Worm (Caenorhabditis elegans) whole organism, mixed stage, embryonic: ENCODE data around the gene F25D1.5.

ENCODE experiments used
- M03D4.4 ChIP-seq: sonication (generic microtip); optimal IDR thresholded peaks from 2 replicates; lab custom pipeline; 2017; ENCODE audit warnings: mild to moderate bottlenecking, missing genetic modification characterization, missing compliant biosample characterization
- bed-3 ChIP-seq: fragments of 200-800 bp; sonication (Bioruptor generic); optimal IDR thresholded peaks from 3 replicates; lab custom pipeline; 2018; ENCODE audit warnings: mild to moderate bottlenecking, missing genetic modification characterization, moderate library complexity, missing compliant biosample characterization
- blmp-1 ChIP-seq: fragments of 150-350 bp; optimal IDR thresholded peaks from 2 replicates; lab custom pipeline; 2014; ENCODE audit warnings: missing biosample characterization, missing genetic modification characterization
- ceh-39 ChIP-seq: fragments of 150-350 bp; optimal IDR thresholded peaks from 2 replicates; lab custom pipeline; 2014; ENCODE audit warnings: missing biosample characterization, missing genetic modification characterization
- ceh-43 ChIP-seq: fragments of 200-800 bp; sonication (Bioruptor generic); optimal IDR thresholded peaks from 2 replicates; lab custom pipeline; 2018; ENCODE audit warnings: mild to moderate bottlenecking, missing genetic modification characterization, moderate library complexity, missing compliant biosample characterization
- ceh-83 ChIP-seq: fragments of 200-800 bp; sonication (Bioruptor generic); optimal IDR thresholded peaks from 2 replicates; lab custom pipeline; 2018; ENCODE audit warnings: mild to moderate bottlenecking, missing genetic modification characterization, missing compliant biosample characterization
- ces-1 ChIP-seq: fragments of 150-350 bp; optimal IDR thresholded peaks from 2 replicates; lab custom pipeline; 2014; ENCODE audit warnings: missing biosample characterization, missing genetic modification reagents, missing genetic modification characterization
- cnd-1 ChIP-seq: fragments of 200-800 bp; sonication (Bioruptor generic); optimal IDR thresholded peaks from 2 replicates; lab custom pipeline; 2018; ENCODE audit warnings: mild to moderate bottlenecking, missing genetic modification characterization, missing compliant biosample characterization
- drap-1 ChIP-seq: fragments of 200-800 bp; sonication (Bioruptor generic); optimal IDR thresholded peaks from 3 replicates; lab custom pipeline; 2018; ENCODE audit warnings: mild to moderate bottlenecking, missing genetic modification characterization, missing compliant biosample characterization
- elt-1 ChIP-seq: sonication (generic microtip); optimal IDR thresholded peaks from 2 replicates; lab custom pipeline; 2017; ENCODE audit warnings: missing genetic modification characterization, mild to moderate bottlenecking, missing compliant biosample characterization, antibody characterized with exemption, moderate library complexity, borderline replicate concordance; ENCODE audit not compliant: insufficient read depth
- elt-3 ChIP-seq: fragments of 150-350 bp; optimal IDR thresholded peaks from 2 replicates; lab custom pipeline; 2014; ENCODE audit warnings: missing biosample characterization, missing genetic modification characterization
- flh-1 ChIP-seq: fragments of 200-800 bp; sonication (Bioruptor generic); optimal IDR thresholded peaks from 2 replicates; lab custom pipeline; 2018; ENCODE audit warnings: mild to moderate bottlenecking, missing genetic modification characterization, moderate library complexity, missing compliant biosample characterization
- ham-2 ChIP-seq: fragments of 200-800 bp; sonication (Bioruptor generic); optimal IDR thresholded peaks from 2 replicates; lab custom pipeline; 2018; ENCODE audit warnings: mild to moderate bottlenecking, missing genetic modification characterization, missing compliant biosample characterization
- hlh-1 ChIP-seq: fragments of 150-350 bp; optimal IDR thresholded peaks from 2 replicates; lab custom pipeline; 2014; ENCODE audit warnings: missing biosample characterization, missing genetic modification reagents, missing genetic modification characterization
- lin-13 ChIP-seq: fragments of 150-350 bp; optimal IDR thresholded peaks from 2 replicates; lab custom pipeline; 2014; ENCODE audit warnings: missing biosample characterization, missing genetic modification characterization
- lin-32 ChIP-seq: fragments of 200-800 bp; sonication (Bioruptor generic); optimal IDR thresholded peaks from 2 replicates; lab custom pipeline; 2018; ENCODE audit warnings: mild to moderate bottlenecking, missing genetic modification characterization, missing compliant biosample characterization
- lsy-2 ChIP-seq: fragments of 150-350 bp; optimal IDR thresholded peaks from 2 replicates; lab custom pipeline; 2014; ENCODE audit warnings: missing biosample characterization, missing genetic modification characterization
- mab-5 ChIP-seq: fragments of 150-350 bp; optimal IDR thresholded peaks from 2 replicates; lab custom pipeline; 2014; ENCODE audit warnings: missing biosample characterization, missing genetic modification characterization
- mep-1 ChIP-seq: fragments of 150-350 bp; optimal IDR thresholded peaks from 2 replicates; lab custom pipeline; 2017; ENCODE audit warnings: missing biosample characterization, missing genetic modification reagents, missing genetic modification characterization, inconsistent platforms
- mls-2 ChIP-seq: sonication (generic microtip); optimal IDR thresholded peaks from 2 replicates; lab custom pipeline; 2016; ENCODE audit warnings: mild to moderate bottlenecking, missing genetic modification characterization, moderate library complexity, missing compliant biosample characterization
- nhr-12 ChIP-seq: fragments of 150-350 bp; optimal IDR thresholded peaks from 2 replicates; lab custom pipeline; 2014; ENCODE audit warnings: missing biosample characterization, missing genetic modification characterization
- nhr-237 ChIP-seq: fragments of 150-350 bp; optimal IDR thresholded peaks from 2 replicates; lab custom pipeline; 2014; ENCODE audit warnings: missing biosample characterization, missing genetic modification characterization
- nhr-28 ChIP-seq: fragments of 150-350 bp; optimal IDR thresholded peaks from 2 replicates; lab custom pipeline; 2014; ENCODE audit warnings: missing biosample characterization, missing genetic modification characterization
- nhr-76 ChIP-seq: sonication (generic microtip); optimal IDR thresholded peaks from 2 replicates; lab custom pipeline; 2017; ENCODE audit warnings: missing biosample characterization, missing genetic modification characterization
- pha-4 ChIP-seq: fragments of 150-350 bp; optimal IDR thresholded peaks from 2 replicates; lab custom pipeline; 2018; ENCODE audit warnings: missing biosample characterization, missing genetic modification reagents, missing genetic modification characterization
- sem-2 ChIP-seq: fragments of 200-800 bp; sonication (Bioruptor generic); optimal IDR thresholded peaks from 2 replicates; lab custom pipeline; 2018; ENCODE audit warnings: mild to moderate bottlenecking, missing genetic modification characterization, missing compliant biosample characterization
- snpc-4 ChIP-seq: fragments of 150-350 bp; optimal IDR thresholded peaks from 2 replicates; lab custom pipeline; 2014; ENCODE audit warnings: missing biosample characterization, missing genetic modification characterization
- tbx-8 ChIP-seq: fragments of 200-800 bp; sonication (Bioruptor generic); optimal IDR thresholded peaks from 2 replicates; lab custom pipeline; 2018; ENCODE audit warnings: mild to moderate bottlenecking, missing genetic modification characterization, moderate library complexity, missing compliant biosample characterization
- unc-120 ChIP-seq: sonication (generic microtip); optimal IDR thresholded peaks from 2 replicates; lab custom pipeline; 2017; ENCODE audit warnings: missing genetic modification characterization, missing compliant biosample characterization; ENCODE audit not compliant: poor library complexity, severe bottlenecking
- unc-39 ChIP-seq: fragments of 150-350 bp; optimal IDR thresholded peaks from 2 replicates; lab custom pipeline; 2014; ENCODE audit warnings: missing biosample characterization, missing genetic modification characterization
- unc-62 ChIP-seq: fragments of 150-350 bp; optimal IDR thresholded peaks from 2 replicates; lab custom pipeline; 2014; ENCODE audit warnings: missing biosample characterization, missing genetic modification reagents, missing genetic modification characterization
- ztf-11 ChIP-seq: fragments of 150-350 bp; optimal IDR thresholded peaks from 2 replicates; lab custom pipeline; 2014; ENCODE audit warnings: missing biosample characterization, missing genetic modification characterization

Gene F25D1.5

DNA sequence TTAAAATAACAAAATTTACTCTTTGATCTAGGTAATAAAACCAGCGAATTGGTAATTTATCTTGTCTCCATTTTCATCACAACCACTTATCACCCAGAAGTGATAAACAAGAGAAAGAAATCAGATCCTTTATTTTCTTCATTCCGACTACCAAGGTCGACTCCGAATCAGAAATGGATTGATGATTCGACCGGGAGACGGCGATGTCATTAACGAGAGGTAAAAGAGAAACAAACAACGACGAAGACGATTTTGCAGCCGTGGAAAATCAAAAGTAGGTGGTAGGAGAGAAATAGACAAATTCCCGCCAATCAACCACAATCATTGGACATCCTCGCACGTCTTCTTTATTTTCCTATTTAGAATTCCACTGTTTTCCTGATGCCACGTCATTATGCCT, 10.5 kb upstream of the F25D1.5 start:
- TF ChIP-seq nhr-12 (tag; lab: Kevin White, UChicago) (no peak), ztf-11 (tag; lab: Kevin White, UChicago) (no peak), unc-62 (GFP tag; lab: Kevin White, UChicago) (no peak), mab-5 (tag; lab: Kevin White, UChicago) (no peak), cnd-1 (tag; lab: Kevin White, UChicago) (no peak), mep-1 (tag; lab: Kevin White, UChicago) (no peak), flh-1 (GFP tag; lab: Kevin White, UChicago) (no peak), ceh-83 (GFP tag; lab: Kevin White, UChicago) (no peak), pha-4 (no peak), sem-2 (GFP tag; lab: Kevin White, UChicago) (no peak), tbx-8 (GFP tag; lab: Kevin White, UChicago) (no peak)

DNA sequence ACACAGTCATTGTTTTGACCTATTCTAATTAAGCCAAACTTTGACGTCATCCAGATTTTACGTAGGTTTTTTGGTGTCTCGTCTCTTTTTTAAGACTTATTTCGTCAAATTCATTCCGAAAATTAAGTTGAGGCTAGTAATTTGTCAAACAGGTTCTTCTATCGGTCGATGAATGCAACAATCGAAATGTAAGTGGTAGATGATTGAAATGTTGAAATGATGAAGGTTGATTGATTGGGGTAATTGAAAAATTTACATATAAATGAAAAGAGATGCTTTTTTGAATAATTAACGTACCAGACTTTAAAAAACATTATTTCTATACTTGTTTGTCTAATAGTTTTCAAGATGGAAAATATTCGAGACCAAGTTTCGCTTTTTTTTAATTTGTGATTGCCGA, 9.8 kb upstream of the F25D1.5 start:
- TF ChIP-seq nhr-76 (no peak), ztf-11 (tag; lab: Kevin White, UChicago) (no peak), snpc-4 (tag; lab: Kevin White, UChicago) (no peak), cnd-1 (tag; lab: Kevin White, UChicago) (no peak), lin-32 (no peak), pha-4 (no peak), bed-3 (GFP tag; lab: Kevin White, UChicago) (no peak), unc-39 (tag; lab: Kevin White, UChicago) (no peak), ham-2 (no peak), nhr-12 (tag; lab: Kevin White, UChicago) (no peak), elt-3 (tag; lab: Kevin White, UChicago) (no peak), ces-1 (GFP tag; lab: Kevin White, UChicago) (no peak)

DNA sequence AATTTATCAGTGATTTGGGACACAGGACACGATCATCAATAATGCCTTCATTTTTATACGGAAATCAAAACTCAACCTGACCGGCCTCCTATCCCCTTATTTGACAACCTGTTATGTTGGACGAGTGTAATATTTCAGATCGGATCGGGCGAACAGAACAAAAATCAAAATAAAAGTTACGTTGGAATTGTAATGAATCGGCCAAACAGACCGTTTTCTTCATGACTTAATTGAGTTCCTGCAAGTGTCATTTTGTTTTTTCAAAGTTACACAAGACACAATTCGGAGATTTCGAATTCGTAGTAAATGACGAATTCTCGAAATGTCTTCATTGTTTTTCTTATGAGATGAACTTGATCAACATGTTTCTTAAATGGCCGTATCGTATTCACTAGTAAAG, 8.7 kb upstream of the F25D1.5 start, which contains the start of gene F32G8.3:
TSS of gene F32G8.3 (minus strand) at position 101 of the 400 bp plus-strand sequence.
- TF ChIP-seq nhr-76 (no peak), pha-4 (no peak), nhr-28 (tag; lab: Kevin White, UChicago) (no peak), M03D4.4 (tag; lab: Kevin White, UChicago) (no peak), tbx-8 (GFP tag; lab: Kevin White, UChicago) (no peak), hlh-1 (tag; lab: Kevin White, UChicago) (no peak), lin-13 (tag; lab: Kevin White, UChicago) (no peak), lin-32 (no peak), lsy-2 (tag; lab: Kevin White, UChicago) (no peak), bed-3 (GFP tag; lab: Kevin White, UChicago) (no peak), ztf-11 (tag; lab: Kevin White, UChicago) (no peak), mls-2 (tag; lab: Kevin White, UChicago) (no peak), nhr-12 (tag; lab: Kevin White, UChicago) (no peak), unc-62 (GFP tag; lab: Kevin White, UChicago) (no peak)

ce11 chrV:10549717-10550116, 3.1 kb upstream of the F25D1.5 start, which contains the start of gene F32G8.2:
Gene F32G8.2, plus strand, starts transcription at chrV:10550017.
- TF ChIP-seq ceh-43 (GFP tag; lab: Kevin White, UChicago) (no peak), nhr-12 (tag; lab: Kevin White, UChicago) (no peak), lin-32 (no peak), nhr-237 (tag; lab: Kevin White, UChicago) (no peak), blmp-1 (no peak), elt-1 (tag; lab: Kevin White, UChicago) (no peak), hlh-1 (tag; lab: Kevin White, UChicago) (no peak), ceh-39 (no peak), flh-1 (GFP tag; lab: Kevin White, UChicago) (no peak), unc-120 (tag; lab: Kevin White, UChicago) (no peak), ham-2 (no peak), ztf-11 (tag; lab: Kevin White, UChicago) (no peak), lsy-2 (tag; lab: Kevin White, UChicago) (no peak), ceh-83 (GFP tag; lab: Kevin White, UChicago) (no peak), mab-5 (tag; lab: Kevin White, UChicago) (no peak), drap-1 (GFP tag; lab: Kevin White, UChicago) (no peak), ces-1 (GFP tag; lab: Kevin White, UChicago) (no peak), lin-13 (tag; lab: Kevin White, UChicago) (no peak), nhr-76 (no peak)
- TF ChIP-seq, all 35 proteins: peak for 0
